Worm (Caenorhabditis elegans): ENCODE data around the gene gstk-2.

- TF ChIP-seq him-1 (tag; optimal IDR thresholded peaks at IDR 0.05) (no peak), dao-5 (tag; optimal IDR thresholded peaks at IDR 0.05) (no peak), W03F9.2 (tag; optimal IDR thresholded peaks at IDR 0.05) (no peak)
Observed at ce11 chrIV:7236248-7236772, 5.8 kb downstream of the gstk-2 start.
